Worm (Caenorhabditis elegans) whole organism, L3 larva: ENCODE data around the gene F20E11.17.

ENCODE experiments used
- ama-1 ChIP-seq: fragments of 150-350 bp; optimal IDR thresholded peaks from 2 replicates; lab custom pipeline; 2018
- elt-1 ChIP-seq: fragments of 150-350 bp; optimal IDR thresholded peaks from 2 replicates; lab custom pipeline; 2014; ENCODE audit warnings: missing biosample characterization, missing genetic modification characterization
- hmg-11 ChIP-seq: sonication (generic microtip); optimal IDR thresholded peaks from 2 replicates; lab custom pipeline; 2016; ENCODE audit warnings: missing genetic modification characterization, missing compliant biosample characterization
- nhr-237 ChIP-seq: fragments of 150-350 bp; optimal IDR thresholded peaks from 2 replicates; lab custom pipeline; 2014; ENCODE audit warnings: missing biosample characterization, missing genetic modification characterization
- nhr-28 ChIP-seq: fragments of 150-350 bp; optimal IDR thresholded peaks from 2 replicates; lab custom pipeline; 2014; ENCODE audit warnings: missing biosample characterization, missing genetic modification characterization
- nhr-76 ChIP-seq: fragments of 150-350 bp; sonication (generic microtip); optimal IDR thresholded peaks from 5 replicates; lab custom pipeline; 2014; ENCODE audit warnings: missing biosample characterization, missing genetic modification characterization
- nhr-77 ChIP-seq: fragments of 150-350 bp; optimal IDR thresholded peaks from 2 replicates; lab custom pipeline; 2014; ENCODE audit warnings: missing biosample characterization, missing genetic modification characterization
- pha-4 ChIP-seq: fragments of 150-350 bp; optimal IDR thresholded peaks from 2 replicates; lab custom pipeline; 2014; ENCODE audit warnings: missing biosample characterization, missing genetic modification reagents, missing genetic modification characterization
- snpc-4 ChIP-seq: fragments of 150-350 bp; optimal IDR thresholded peaks from 2 replicates; lab custom pipeline; 2014; ENCODE audit warnings: missing biosample characterization, missing genetic modification characterization
- unc-62 ChIP-seq: fragments of 150-350 bp; sonication (generic microtip); optimal IDR thresholded peaks from 4 replicates; lab custom pipeline; 2014; ENCODE audit warnings: missing biosample characterization, missing genetic modification reagents, missing genetic modification characterization

DNA sequence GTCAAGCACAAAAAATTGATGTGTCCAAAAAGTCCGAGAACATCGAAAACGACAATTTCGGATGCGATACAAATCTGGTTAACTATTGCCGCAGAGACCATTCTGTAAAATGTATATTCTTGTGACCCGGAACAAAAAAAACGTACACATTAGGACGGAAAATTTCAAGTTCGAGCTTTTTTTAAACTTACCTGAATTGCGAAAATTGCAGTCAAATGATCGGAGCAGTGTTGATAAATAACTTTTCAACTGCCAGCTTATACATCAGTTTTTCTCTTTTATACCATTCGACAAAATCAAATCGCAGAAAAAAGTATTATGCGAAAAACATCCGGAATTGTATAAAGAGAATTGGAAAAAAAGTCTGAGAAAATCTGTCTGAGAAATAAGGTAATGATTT, 30.8 kb downstream of the F20E11.17 start, which contains the start of gene srsx-2:
- TF ChIP-seq nhr-28 (tag; lab: Kevin White, UChicago) (no peak), ama-1 (lab: Kevin White, UChicago) (no peak), hmg-11 (tag; lab: Kevin White, UChicago) (no peak), unc-62 (no peak), nhr-76 (tag; lab: Kevin White, UChicago) (no peak), nhr-237 (no peak), elt-1 (tag; lab: Kevin White, UChicago) (no peak), nhr-77 (tag; lab: Kevin White, UChicago) (no peak), pha-4 (tag; lab: Kevin White, UChicago) (no peak), snpc-4 (tag; lab: Kevin White, UChicago) (no peak)
